Worm (Caenorhabditis elegans) whole organism, L3 larva: Measurements from ENCODE around the gene frpr-9.

ENCODE experiments used
- ZK546.5 ChIP-seq: sonication (generic microtip); optimal IDR thresholded peaks from 2 replicates; lab custom pipeline; 2017; ENCODE audit warnings: missing biosample characterization, missing genetic modification characterization
- ama-1 ChIP-seq: fragments of 150-350 bp; optimal IDR thresholded peaks from 2 replicates; lab custom pipeline; 2018
- ceh-16 ChIP-seq: sonication (generic microtip); optimal IDR thresholded peaks from 2 replicates; lab custom pipeline; 2017; ENCODE audit warnings: missing biosample characterization, missing genetic modification characterization
- ceh-28 ChIP-seq: fragments of 150-350 bp; optimal IDR thresholded peaks from 2 replicates; lab custom pipeline; 2014; ENCODE audit warnings: missing biosample characterization, missing genetic modification reagents, missing genetic modification characterization
- ceh-82 ChIP-seq: fragments of 150-350 bp; optimal IDR thresholded peaks from 2 replicates; lab custom pipeline; 2014; ENCODE audit warnings: missing biosample characterization, missing genetic modification characterization
- ceh-9 ChIP-seq: sonication (generic microtip); optimal IDR thresholded peaks from 2 replicates; lab custom pipeline; 2018; ENCODE audit warnings: missing biosample characterization, missing genetic modification characterization
- daf-12 ChIP-seq: fragments of 150-350 bp; optimal IDR thresholded peaks from 2 replicates; lab custom pipeline; 2014; ENCODE audit warnings: missing biosample characterization, missing genetic modification reagents, missing genetic modification characterization
- egl-27 ChIP-seq: sonication (generic microtip); optimal IDR thresholded peaks from 4 replicates; lab custom pipeline; 2017; ENCODE audit warnings: missing biosample characterization, missing genetic modification reagents, missing genetic modification characterization
- egl-5 ChIP-seq: fragments of 150-350 bp; optimal IDR thresholded peaks from 2 replicates; lab custom pipeline; 2017; ENCODE audit warnings: missing biosample characterization, missing genetic modification reagents, missing genetic modification characterization, inconsistent platforms
- elt-2 ChIP-seq: sonication (generic microtip); optimal IDR thresholded peaks from 2 replicates; lab custom pipeline; 2016; ENCODE audit warnings: missing genetic modification reagents, mild to moderate bottlenecking, missing genetic modification characterization, missing compliant biosample characterization
- elt-3 ChIP-seq, 3 experiments: fragments of 150-350 bp in 1 of 3; sonication (generic microtip) in 2 of 3; optimal IDR thresholded peaks; 2 replicates in 2 of 3; 4 replicates in 1 of 3; lab custom pipeline; 2014 to 2017; ENCODE audit warnings: missing biosample characterization in 3 of 3, missing genetic modification characterization in 3 of 3
- eor-1 ChIP-seq, 2 experiments: fragments of 150-350 bp; optimal IDR thresholded peaks; 2 replicates each; lab custom pipeline; 2014 to 2018; ENCODE audit warnings: missing biosample characterization in 2 of 2, missing genetic modification characterization in 2 of 2
- fkh-10 ChIP-seq: sonication (generic microtip); optimal IDR thresholded peaks from 2 replicates; lab custom pipeline; 2017; ENCODE audit warnings: missing biosample characterization, missing genetic modification reagents, missing genetic modification characterization
- fkh-2 ChIP-seq: fragments of 150-350 bp; optimal IDR thresholded peaks from 2 replicates; lab custom pipeline; 2014; ENCODE audit warnings: missing biosample characterization, missing genetic modification reagents, missing genetic modification characterization
- fos-1 ChIP-seq: fragments of 150-350 bp; optimal IDR thresholded peaks from 2 replicates; lab custom pipeline; 2014; ENCODE audit warnings: missing biosample characterization, missing genetic modification characterization
- hmg-11 ChIP-seq: sonication (generic microtip); optimal IDR thresholded peaks from 2 replicates; lab custom pipeline; 2016; ENCODE audit warnings: missing genetic modification characterization, missing compliant biosample characterization
- jun-1 ChIP-seq: fragments of 150-350 bp; optimal IDR thresholded peaks from 2 replicates; lab custom pipeline; 2014; ENCODE audit warnings: missing biosample characterization, missing genetic modification reagents, missing genetic modification characterization
- lin-15B ChIP-seq: fragments of 150-350 bp; optimal IDR thresholded peaks from 2 replicates; lab custom pipeline; 2014; ENCODE audit warnings: missing biosample characterization, missing genetic modification characterization
- lin-39 ChIP-seq: fragments of 150-350 bp; optimal IDR thresholded peaks from 2 replicates; lab custom pipeline; 2018; ENCODE audit warnings: missing biosample characterization, missing genetic modification reagents, missing genetic modification characterization
- lsy-12 ChIP-seq: sonication (generic microtip); optimal IDR thresholded peaks from 2 replicates; lab custom pipeline; 2016; ENCODE audit warnings: mild to moderate bottlenecking, missing genetic modification characterization, missing compliant biosample characterization
- mdl-1 ChIP-seq: fragments of 150-350 bp; optimal IDR thresholded peaks from 2 replicates; lab custom pipeline; 2014; ENCODE audit warnings: missing biosample characterization, missing genetic modification characterization
- mml-1 ChIP-seq: fragments of 150-350 bp; sonication (generic microtip); optimal IDR thresholded peaks from 3 replicates; lab custom pipeline; 2014; ENCODE audit warnings: missing biosample characterization, missing genetic modification characterization
- nfya-1 ChIP-seq: sonication (generic microtip); optimal IDR thresholded peaks from 2 replicates; lab custom pipeline; 2017; ENCODE audit warnings: missing genetic modification characterization, mild to moderate bottlenecking, missing compliant biosample characterization, antibody characterized with exemption, moderate library complexity; ENCODE audit not compliant: insufficient read depth
- nhr-11 ChIP-seq: fragments of 150-350 bp; optimal IDR thresholded peaks from 2 replicates; lab custom pipeline; 2014; ENCODE audit warnings: missing biosample characterization, missing genetic modification characterization
- nhr-12 ChIP-seq: fragments of 150-350 bp; optimal IDR thresholded peaks from 2 replicates; lab custom pipeline; 2014; ENCODE audit warnings: missing biosample characterization, missing genetic modification characterization
- nhr-23 ChIP-seq: fragments of 150-350 bp; optimal IDR thresholded peaks from 2 replicates; lab custom pipeline; 2014; ENCODE audit warnings: missing biosample characterization, missing genetic modification reagents, missing genetic modification characterization
- nhr-237 ChIP-seq: fragments of 150-350 bp; optimal IDR thresholded peaks from 2 replicates; lab custom pipeline; 2014; ENCODE audit warnings: missing biosample characterization, missing genetic modification characterization
- nhr-25 ChIP-seq: sonication (generic microtip); optimal IDR thresholded peaks from 2 replicates; lab custom pipeline; 2017; ENCODE audit warnings: missing biosample characterization, missing genetic modification characterization
- nhr-43 ChIP-seq: sonication (generic microtip); optimal IDR thresholded peaks from 2 replicates; lab custom pipeline; 2016; ENCODE audit warnings: mild to moderate bottlenecking, missing genetic modification characterization, missing compliant biosample characterization; ENCODE audit not compliant: poor library complexity, severe bottlenecking
- nhr-67 ChIP-seq: fragments of 150-350 bp; optimal IDR thresholded peaks from 2 replicates; lab custom pipeline; 2014; ENCODE audit warnings: missing biosample characterization, missing genetic modification characterization
- nhr-76 ChIP-seq: fragments of 150-350 bp; sonication (generic microtip); optimal IDR thresholded peaks from 5 replicates; lab custom pipeline; 2014; ENCODE audit warnings: missing biosample characterization, missing genetic modification characterization
- nhr-77 ChIP-seq: fragments of 150-350 bp; optimal IDR thresholded peaks from 2 replicates; lab custom pipeline; 2014; ENCODE audit warnings: missing biosample characterization, missing genetic modification characterization
- pha-4 ChIP-seq: fragments of 150-350 bp; optimal IDR thresholded peaks from 2 replicates; lab custom pipeline; 2014; ENCODE audit warnings: missing biosample characterization, missing genetic modification reagents, missing genetic modification characterization
- pqm-1 ChIP-seq: fragments of 150-350 bp; optimal IDR thresholded peaks from 2 replicates; lab custom pipeline; 2017; ENCODE audit warnings: missing biosample characterization, missing genetic modification characterization, inconsistent platforms
- sea-2 ChIP-seq: fragments of 150-350 bp; sonication (generic microtip); optimal IDR thresholded peaks from 4 replicates; lab custom pipeline; 2014; ENCODE audit warnings: missing biosample characterization, missing genetic modification reagents, missing genetic modification characterization
- skn-1 ChIP-seq: fragments of 150-350 bp; optimal IDR thresholded peaks from 2 replicates; lab custom pipeline; 2014; ENCODE audit warnings: missing biosample characterization, missing genetic modification characterization
- snpc-4 ChIP-seq: fragments of 150-350 bp; optimal IDR thresholded peaks from 2 replicates; lab custom pipeline; 2014; ENCODE audit warnings: missing biosample characterization, missing genetic modification characterization
- tbx-2 ChIP-seq: sonication (generic microtip); optimal IDR thresholded peaks from 2 replicates; lab custom pipeline; 2016; ENCODE audit warnings: mild to moderate bottlenecking, missing genetic modification characterization, missing compliant biosample characterization
- unc-39 ChIP-seq: sonication (generic microtip); optimal IDR thresholded peaks from 4 replicates; lab custom pipeline; 2017; ENCODE audit warnings: missing biosample characterization, missing genetic modification characterization
- zag-1 ChIP-seq: fragments of 150-350 bp; optimal IDR thresholded peaks from 2 replicates; lab custom pipeline; 2014; ENCODE audit warnings: missing biosample characterization, missing genetic modification characterization
- ztf-11 ChIP-seq: fragments of 150-350 bp; optimal IDR thresholded peaks from 2 replicates; lab custom pipeline; 2014; ENCODE audit warnings: missing biosample characterization, missing genetic modification characterization
- ztf-4 ChIP-seq: fragments of 150-350 bp; optimal IDR thresholded peaks from 2 replicates; lab custom pipeline; 2014; ENCODE audit warnings: missing biosample characterization, missing genetic modification characterization

frpr-9 gene

ce11 chrV:10955681-10956476 lies 36.0 kb upstream of the frpr-9 start, which contains the start of gene F17C11.13:
Gene F17C11.13, plus strand, starts transcription at chrV:10955923.
- peak; percentile 59 for TF ChIP-seq elt-2
- peak; percentile 32 for TF ChIP-seq pqm-1 (tag; lab: Kevin White, UChicago)
- no peak for TF ChIP-seq lin-39 (tag; lab: Kevin White, UChicago)
- TF ChIP-seq, all 47 proteins: peak for 2

ce11 chrV:10958322-10958900 lies 33.5 kb upstream of the frpr-9 start, which contains the start of gene pigt-1:
Gene pigt-1, minus strand, starts transcription at chrV:10958821.
- TF ChIP-seq zag-1 (no peak), fos-1 (tag; lab: Kevin White, UChicago) (no peak), fkh-10 (no peak), pha-4 (no peak), mml-1 (tag; lab: Kevin White, UChicago) (no peak), lin-39 (tag; lab: Kevin White, UChicago) (no peak), unc-39 (tag; lab: Kevin White, UChicago) (no peak), nhr-237 (no peak), mdl-1 (no peak), nhr-77 (tag; lab: Kevin White, UChicago) (no peak), nhr-43 (tag; lab: Kevin White, UChicago) (peak; percentile 28), egl-5 (tag; lab: Kevin White, UChicago) (no peak), ceh-28 (peak; percentile 35), ceh-16 (tag; lab: Kevin White, UChicago) (no peak), ztf-11 (tag; lab: Kevin White, UChicago) (no peak), elt-2 (peak; percentile 37), nhr-76 (tag; lab: Kevin White, UChicago) (no peak), sea-2 (GFP tag; lab: Kevin White, UChicago) (no peak), hmg-11 (tag; lab: Kevin White, UChicago) (no peak), skn-1 (no peak), nhr-25 (tag; lab: Kevin White, UChicago) (no peak)
- TF ChIP-seq, all 47 proteins: peak for 3

- TF ChIP-seq lin-39 (tag; lab: Kevin White, UChicago), result no peak
- TF ChIP-seq elt-2, result peak; percentile 65
- TF ChIP-seq ceh-82 (tag; lab: Kevin White, UChicago), result no peak
- TF ChIP-seq pqm-1 (tag; lab: Kevin White, UChicago), result peak; percentile 59
- peak; percentile 21 for TF ChIP-seq lin-15B (tag; lab: Kevin White, UChicago)
- TF ChIP-seq pha-4, result peak; percentile 74
Measured at ce11 chrV:10960544-10960943, 31.3 kb upstream of the frpr-9 start, which contains the start of gene vps-36. Gene vps-36, minus strand, starts transcription at chrV:10960669.

- TF ChIP-seq lsy-12, result peak; percentile 43
- TF ChIP-seq fkh-10, result peak; percentile 67
- TF ChIP-seq ceh-28, result peak; percentile 32
- peak; percentile 59 for TF ChIP-seq tbx-2 (tag; lab: Kevin White, UChicago)
- TF ChIP-seq lin-39 (tag; lab: Kevin White, UChicago), result peak; percentile 56
- TF ChIP-seq fos-1 (tag; lab: Kevin White, UChicago), result no peak
- no peak for TF ChIP-seq ztf-4 (tag; lab: Kevin White, UChicago)
- TF ChIP-seq elt-3 (tag; optimal IDR thresholded peaks at IDR 0.05; lab: Kevin White, UChicago), result no peak
- TF ChIP-seq nhr-12, result no peak
- peak; percentile 27 for TF ChIP-seq elt-2
- no peak for TF ChIP-seq eor-1 (tag; optimal IDR thresholded peaks at IDR 0.05; lab: Kevin White, UChicago)
- no peak for TF ChIP-seq nhr-67 (tag; lab: Kevin White, UChicago)
- TF ChIP-seq ceh-9 (tag; lab: Kevin White, UChicago), result no peak
- peak; percentile 51 for TF ChIP-seq nhr-11 (tag; lab: Kevin White, UChicago)
- no peak for TF ChIP-seq egl-27 (tag; lab: Kevin White, UChicago)
- no peak for TF ChIP-seq sea-2 (GFP tag; lab: Kevin White, UChicago)
- peak; percentile 42 for TF ChIP-seq snpc-4 (tag; lab: Kevin White, UChicago)
- TF ChIP-seq jun-1 (tag; lab: Kevin White, UChicago), result peak; percentile 52
- TF ChIP-seq hmg-11 (tag; lab: Kevin White, UChicago), result peak; percentile 81
- TF ChIP-seq fkh-2 (tag; lab: Kevin White, UChicago), result no peak
- peak; percentile 60 for TF ChIP-seq ama-1 (lab: Kevin White, UChicago)
- no peak for TF ChIP-seq nhr-77 (tag; lab: Kevin White, UChicago)
- TF ChIP-seq egl-5 (tag; lab: Kevin White, UChicago), result peak; percentile 76
- peak; percentile 20 for TF ChIP-seq pqm-1 (tag; lab: Kevin White, UChicago)
- TF ChIP-seq nfya-1 (tag; lab: Kevin White, UChicago), result peak; percentile 73
- TF ChIP-seq zag-1, result no peak
- TF ChIP-seq daf-12 (tag; lab: Kevin White, UChicago), result no peak
- TF ChIP-seq nhr-25 (tag; lab: Kevin White, UChicago), result no peak
- TF ChIP-seq ztf-11 (tag; lab: Kevin White, UChicago), result no peak
- TF ChIP-seq nhr-23, result no peak
- no peak for TF ChIP-seq ZK546.5 (tag; lab: Kevin White, UChicago)
- peak; percentile 34 for TF ChIP-seq pha-4
- TF ChIP-seq nhr-237, result no peak
- no peak for TF ChIP-seq lin-15B (tag; lab: Kevin White, UChicago)
Measured at ce11 chrV:10961448-10961870, 30.4 kb upstream of the frpr-9 start.
